Worm (Caenorhabditis elegans): ENCODE data around the gene dhcr-7.

Gene dhcr-7

DNA sequence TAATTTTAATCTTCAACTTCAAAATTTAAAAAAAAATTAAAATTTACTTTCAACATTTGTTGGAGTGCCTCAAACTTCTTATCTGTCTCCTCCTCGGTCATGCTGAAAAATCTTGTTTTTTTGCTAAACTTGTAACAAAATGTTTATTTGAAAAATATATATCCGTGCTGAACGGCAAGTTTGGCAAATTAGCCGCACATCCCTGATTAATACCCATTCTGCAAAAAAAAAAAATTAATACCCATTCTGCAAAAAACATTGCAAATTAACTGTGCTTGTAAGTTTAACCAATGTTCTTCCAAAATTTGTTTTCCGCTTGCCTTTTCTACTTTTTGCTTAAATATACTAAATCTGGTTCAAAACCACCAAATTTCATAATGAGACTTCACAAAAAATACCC lies 32.1 kb downstream of the dhcr-7 start, which contains the start of gene F48F5.6:
TSS of gene F48F5.6 (minus strand) at position 101 of the 400 bp plus-strand sequence.
- TF ChIP-seq unc-62 (GFP tag; optimal IDR thresholded peaks at IDR 0.05) (no peak), ZK546.5 (tag; optimal IDR thresholded peaks at IDR 0.05) (no peak), elt-1 (tag; optimal IDR thresholded peaks at IDR 0.05) (no peak), ceh-82 (tag; optimal IDR thresholded peaks at IDR 0.05) (no peak), nhr-67 (tag; optimal IDR thresholded peaks at IDR 0.05) (no peak), unc-39 (tag; optimal IDR thresholded peaks at IDR 0.05) (no peak), sea-2 (GFP tag; optimal IDR thresholded peaks at IDR 0.05) (no peak), pha-4 (tag; optimal IDR thresholded peaks at IDR 0.05) (no peak), elt-3 (tag; optimal IDR thresholded peaks at IDR 0.05) (no peak), daf-12 (tag; optimal IDR thresholded peaks at IDR 0.05) (no peak), nhr-77 (tag; optimal IDR thresholded peaks at IDR 0.05) (no peak), zag-1 (tag; optimal IDR thresholded peaks at IDR 0.05) (no peak), tbx-2 (tag; optimal IDR thresholded peaks at IDR 0.05) (no peak), lin-39 (tag; optimal IDR thresholded peaks at IDR 0.05) (no peak), hmg-11 (tag; optimal IDR thresholded peaks at IDR 0.05) (no peak), ztf-4 (tag; optimal IDR thresholded peaks at IDR 0.05) (no peak), nhr-12 (tag; optimal IDR thresholded peaks at IDR 0.05) (no peak)

- TF ChIP-seq egl-5 (tag; optimal IDR thresholded peaks at IDR 0.05): peak; percentile 6
- peak; percentile 12 for TF ChIP-seq nfya-1 (tag; optimal IDR thresholded peaks at IDR 0.05; ENCODE audit: insufficient read depth)
- no peak for TF ChIP-seq R02D3.7 (tag; optimal IDR thresholded peaks at IDR 0.05)
- TF ChIP-seq elt-3 (tag; optimal IDR thresholded peaks at IDR 0.05): no peak
- no peak for TF ChIP-seq lin-39 (tag; optimal IDR thresholded peaks at IDR 0.05)
- TF ChIP-seq lsy-12 (tag; optimal IDR thresholded peaks at IDR 0.05): no peak
- TF ChIP-seq pqm-1 (tag; optimal IDR thresholded peaks at IDR 0.05): no peak
- TF ChIP-seq fkh-10 (GFP tag; optimal IDR thresholded peaks at IDR 0.05): no peak
These were observed 33.4 kb downstream of the dhcr-7 start for ce11 chrV:20451793-20452192.

DNA sequence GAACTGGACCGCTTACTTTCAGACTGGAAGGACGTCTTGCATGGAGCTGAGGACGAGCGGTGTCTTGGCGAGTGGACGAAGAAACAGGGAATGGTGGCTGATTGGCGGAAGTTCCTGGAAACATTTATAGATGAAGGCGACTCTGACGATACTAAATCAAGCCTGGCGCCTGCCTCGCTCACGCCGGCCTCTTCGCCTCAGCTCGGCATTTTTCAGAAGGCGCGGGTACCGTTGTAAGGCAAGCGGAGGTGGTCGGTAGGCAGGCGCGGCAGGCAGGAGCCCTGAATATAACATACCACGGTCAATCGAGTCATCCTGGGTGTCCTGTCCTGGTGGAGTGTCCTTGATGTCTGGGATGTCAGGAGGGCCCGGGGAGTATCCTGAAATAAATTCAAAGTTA lies 39.3 kb downstream of the dhcr-7 start:
- TF ChIP-seq ztf-4 (tag; optimal IDR thresholded peaks at IDR 0.05): no peak
- no peak for TF ChIP-seq mdl-1 (tag; optimal IDR thresholded peaks at IDR 0.05)
- no peak for TF ChIP-seq aly-2 (tag; optimal IDR thresholded peaks at IDR 0.05)
- TF ChIP-seq elt-2 (tag; optimal IDR thresholded peaks at IDR 0.05): no peak
- no peak for TF ChIP-seq fos-1 (tag; optimal IDR thresholded peaks at IDR 0.05)
- TF ChIP-seq snpc-4 (tag; optimal IDR thresholded peaks at IDR 0.05): no peak
- TF ChIP-seq lin-39 (tag; optimal IDR thresholded peaks at IDR 0.05): no peak
- TF ChIP-seq unc-39 (tag; optimal IDR thresholded peaks at IDR 0.05): no peak
- no peak for TF ChIP-seq sea-2 (GFP tag; optimal IDR thresholded peaks at IDR 0.05)
- no peak for TF ChIP-seq fkh-2 (tag; optimal IDR thresholded peaks at IDR 0.05)
- no peak for TF ChIP-seq elt-3 (tag; optimal IDR thresholded peaks at IDR 0.05)
- no peak for TF ChIP-seq fkh-10 (GFP tag; optimal IDR thresholded peaks at IDR 0.05)
- TF ChIP-seq ceh-16 (tag; optimal IDR thresholded peaks at IDR 0.05): no peak

Data from whole organism, L3 larva.